Worm (Caenorhabditis elegans): ENCODE data around the gene K10D11.3.

K10D11.3 gene

DNA sequence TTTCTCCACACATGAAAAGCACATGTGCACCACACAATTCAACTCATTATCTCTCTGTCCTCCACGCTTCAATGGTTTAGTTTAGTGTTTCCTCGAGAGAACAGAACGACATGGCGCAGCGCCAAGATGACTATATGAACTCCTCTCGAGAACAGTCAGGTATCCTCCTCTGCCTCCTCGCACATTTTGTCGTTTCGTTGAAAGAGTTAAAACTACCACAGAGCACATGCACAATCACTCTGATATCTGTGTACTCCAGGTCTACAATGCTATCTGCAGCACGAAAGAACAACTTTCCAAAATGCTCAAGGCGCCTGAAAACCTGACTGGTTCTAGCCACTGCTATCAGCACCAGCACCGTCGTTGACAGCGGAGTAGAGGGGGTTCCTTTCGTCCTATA lies 40.8 kb upstream of the K10D11.3 start:
- TF ChIP-seq lin-11 (tag; optimal IDR thresholded peaks at IDR 0.05) (no peak), dmd-4 (tag; optimal IDR thresholded peaks at IDR 0.05; ENCODE audit: borderline replicate concordance) (no peak), madf-2 (tag; optimal IDR thresholded peaks at IDR 0.05) (no peak), ceh-18 (tag; optimal IDR thresholded peaks at IDR 0.05) (no peak), elt-2 (tag; optimal IDR thresholded peaks at IDR 0.05) (no peak), unc-55 (GFP tag; optimal IDR thresholded peaks at IDR 0.05) (no peak), pha-4 (tag; optimal IDR thresholded peaks at IDR 0.05) (no peak)

DNA sequence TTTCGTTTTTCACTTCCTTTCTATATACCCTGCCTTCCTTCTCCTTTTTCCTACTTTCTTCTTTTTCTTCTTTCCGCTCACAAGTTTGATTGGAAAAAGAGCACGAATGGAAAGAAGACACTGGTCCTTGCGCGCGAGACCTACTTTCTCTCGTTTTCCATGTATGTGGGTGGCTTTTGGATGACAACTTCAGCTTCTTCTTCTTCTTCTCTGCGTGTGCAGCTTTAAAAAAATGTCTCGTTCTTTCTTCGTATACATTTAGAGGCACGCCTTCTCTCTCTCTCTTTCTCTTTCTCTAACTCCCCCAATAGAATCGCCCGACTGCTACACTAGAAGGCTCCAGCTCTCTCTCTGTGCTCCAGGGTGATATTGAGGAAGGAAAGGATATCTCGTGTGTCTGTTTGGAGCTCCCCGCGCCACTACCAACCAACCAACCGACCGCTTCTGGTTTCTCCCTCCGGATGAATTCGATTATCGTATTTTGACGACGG lies 40.0 kb upstream of the K10D11.3 start:
- TF ChIP-seq syd-9 (tag; optimal IDR thresholded peaks at IDR 0.05): no peak
- peak; percentile 2 for TF ChIP-seq fax-1 (tag; optimal IDR thresholded peaks at IDR 0.05)
- peak; percentile 33 for TF ChIP-seq nfya-1 (tag; optimal IDR thresholded peaks at IDR 0.05)
- TF ChIP-seq ceh-31 (tag; optimal IDR thresholded peaks at IDR 0.05): peak; percentile 36
- TF ChIP-seq fkh-6 (tag; optimal IDR thresholded peaks at IDR 0.05): peak; percentile 1
- TF ChIP-seq unc-3 (GFP tag; conservative IDR thresholded peaks at IDR 0.05): no peak
- no peak for TF ChIP-seq unc-3 (tag; optimal IDR thresholded peaks at IDR 0.05)
- TF ChIP-seq ceh-18 (tag; optimal IDR thresholded peaks at IDR 0.05): peak; percentile 20
- TF ChIP-seq ceh-19 (GFP tag; optimal IDR thresholded peaks at IDR 0.05): peak; percentile 33
- peak; percentile 93 for TF ChIP-seq unc-42 (tag; optimal IDR thresholded peaks at IDR 0.05)

DNA sequence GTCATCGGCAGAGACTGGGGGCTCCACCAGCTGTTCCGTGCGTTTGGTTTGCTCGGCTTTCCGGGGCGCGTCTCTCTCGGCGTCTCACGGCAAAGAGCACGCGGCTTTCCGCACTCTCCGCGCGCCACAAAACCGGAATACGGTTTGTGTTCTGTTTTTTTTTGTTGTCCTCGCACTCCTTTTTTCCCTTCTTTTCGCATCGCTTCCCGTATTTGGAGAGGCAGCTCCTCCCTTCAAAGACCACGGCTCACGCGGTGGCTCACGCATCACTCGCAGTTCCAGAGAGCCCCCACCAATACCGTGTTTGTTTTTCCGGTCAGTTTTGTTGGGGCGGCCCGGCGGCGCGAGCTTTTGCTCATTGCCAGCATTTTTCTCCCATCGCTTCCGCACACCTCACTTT lies 37.0 kb upstream of the K10D11.3 start:
- TF ChIP-seq dve-1 (tag; optimal IDR thresholded peaks at IDR 0.05) (no peak), C08G9.2 (tag; optimal IDR thresholded peaks at IDR 0.05) (peak; percentile 36), fax-1 (tag; optimal IDR thresholded peaks at IDR 0.05) (peak; percentile 57), elt-4 (tag; optimal IDR thresholded peaks at IDR 0.05) (peak; percentile 55), ceh-30 (tag; optimal IDR thresholded peaks at IDR 0.05) (no peak), hlh-6 (tag; optimal IDR thresholded peaks at IDR 0.05) (peak; percentile 54), tbx-2 (tag; optimal IDR thresholded peaks at IDR 0.05) (peak; percentile 21), F13H6.1 (tag; optimal IDR thresholded peaks at IDR 0.05) (no peak), nfya-1 (tag; optimal IDR thresholded peaks at IDR 0.05) (no peak), lin-11 (tag; optimal IDR thresholded peaks at IDR 0.05) (no peak), odd-2 (tag; optimal IDR thresholded peaks at IDR 0.05) (no peak), ceh-48 (tag; optimal IDR thresholded peaks at IDR 0.05) (no peak), unc-3 (GFP tag; conservative IDR thresholded peaks at IDR 0.05) (no peak), unc-3 (tag; optimal IDR thresholded peaks at IDR 0.05) (no peak)

DNA sequence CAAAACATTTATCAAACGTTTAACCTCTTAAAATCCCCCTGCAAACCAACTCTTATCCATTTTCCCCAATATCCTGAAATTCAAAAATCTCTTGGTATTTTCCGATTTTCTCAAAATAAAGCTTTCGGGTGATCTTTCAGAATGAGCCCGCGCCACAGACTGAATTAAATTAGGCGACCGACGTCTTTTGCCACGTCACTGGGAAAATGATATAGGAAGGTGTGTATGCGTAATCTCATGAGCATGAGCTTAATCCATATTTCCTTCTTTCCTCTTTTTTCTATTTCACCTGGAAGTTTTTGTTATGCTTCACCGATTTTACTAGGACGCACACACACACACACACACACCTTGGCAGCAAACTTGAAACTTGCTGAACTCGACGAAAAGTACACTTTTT lies 35.1 kb upstream of the K10D11.3 start:
- TF ChIP-seq ama-1 (optimal IDR thresholded peaks at IDR 0.05): no peak
- TF ChIP-seq pros-1 (tag; optimal IDR thresholded peaks at IDR 0.05): no peak
- no peak for TF ChIP-seq dmd-4 (tag; optimal IDR thresholded peaks at IDR 0.05; ENCODE audit: borderline replicate concordance)
- no peak for TF ChIP-seq pax-1 (tag; optimal IDR thresholded peaks at IDR 0.05)
- no peak for TF ChIP-seq dve-1 (tag; optimal IDR thresholded peaks at IDR 0.05)
- TF ChIP-seq hlh-15 (tag; optimal IDR thresholded peaks at IDR 0.05): no peak
- no peak for TF ChIP-seq hlh-30 (tag; optimal IDR thresholded peaks at IDR 0.05; ENCODE audit: insufficient read depth)
- TF ChIP-seq ceh-45 (GFP tag; IDR thresholded peaks at IDR 0.05): no peak
- TF ChIP-seq F13H6.1 (tag; optimal IDR thresholded peaks at IDR 0.05): no peak
- no peak for TF ChIP-seq pqm-1 (tag; optimal IDR thresholded peaks at IDR 0.05)
- no peak for TF ChIP-seq C08G9.2 (tag; optimal IDR thresholded peaks at IDR 0.05)
- no peak for TF ChIP-seq fax-1 (tag; optimal IDR thresholded peaks at IDR 0.05)

DNA sequence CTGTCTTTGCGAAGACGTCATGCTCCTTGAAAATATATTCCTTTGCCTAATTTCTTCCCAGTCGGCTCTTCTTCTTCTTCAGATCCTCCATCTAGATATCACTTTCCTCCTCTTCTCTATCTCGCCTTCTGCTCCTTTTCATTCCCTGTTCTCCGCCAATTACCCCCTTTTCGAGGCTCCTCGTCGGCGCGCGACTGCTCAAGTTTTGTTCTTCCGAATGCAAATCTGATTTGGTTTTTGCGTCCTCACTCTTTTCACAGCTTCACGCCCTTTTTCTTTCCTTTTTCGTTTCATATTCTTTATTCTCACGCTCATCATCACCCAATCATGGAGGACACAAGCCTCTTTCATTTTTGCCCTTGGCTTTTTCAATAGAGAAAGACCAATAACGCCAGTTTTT lies 30.9 kb upstream of the K10D11.3 start:
- TF ChIP-seq sox-4 (tag; optimal IDR thresholded peaks at IDR 0.05) (peak; percentile 16), eyg-1 (tag; optimal IDR thresholded peaks at IDR 0.05) (no peak), unc-42 (tag; optimal IDR thresholded peaks at IDR 0.05) (peak; percentile 82)
